Worm (Caenorhabditis elegans) whole organism, L3 larva: ENCODE data around the gene clic-1.

Experiments used
- R02D3.7 ChIP-seq: fragments of 150-350 bp; optimal IDR thresholded peaks from 2 replicates; lab custom pipeline; 2014; ENCODE audit warnings: missing biosample characterization, missing genetic modification characterization
- aly-2 ChIP-seq: fragments of 150-350 bp; optimal IDR thresholded peaks from 2 replicates; lab custom pipeline; 2014; ENCODE audit warnings: missing biosample characterization, missing genetic modification characterization
- ama-1 ChIP-seq: fragments of 150-350 bp; optimal IDR thresholded peaks from 2 replicates; lab custom pipeline; 2018
- ceh-28 ChIP-seq: fragments of 150-350 bp; optimal IDR thresholded peaks from 2 replicates; lab custom pipeline; 2014; ENCODE audit warnings: missing biosample characterization, missing genetic modification reagents, missing genetic modification characterization
- ceh-9 ChIP-seq: sonication (generic microtip); optimal IDR thresholded peaks from 2 replicates; lab custom pipeline; 2018; ENCODE audit warnings: missing biosample characterization, missing genetic modification characterization
- daf-12 ChIP-seq: fragments of 150-350 bp; optimal IDR thresholded peaks from 2 replicates; lab custom pipeline; 2014; ENCODE audit warnings: missing biosample characterization, missing genetic modification reagents, missing genetic modification characterization
- egl-27 ChIP-seq: sonication (generic microtip); optimal IDR thresholded peaks from 4 replicates; lab custom pipeline; 2017; ENCODE audit warnings: missing biosample characterization, missing genetic modification reagents, missing genetic modification characterization
- egl-5 ChIP-seq: fragments of 150-350 bp; optimal IDR thresholded peaks from 2 replicates; lab custom pipeline; 2017; ENCODE audit warnings: missing biosample characterization, missing genetic modification reagents, missing genetic modification characterization, inconsistent platforms
- elt-1 ChIP-seq: fragments of 150-350 bp; optimal IDR thresholded peaks from 2 replicates; lab custom pipeline; 2014; ENCODE audit warnings: missing biosample characterization, missing genetic modification characterization
- elt-2 ChIP-seq: sonication (generic microtip); optimal IDR thresholded peaks from 2 replicates; lab custom pipeline; 2016; ENCODE audit warnings: missing genetic modification reagents, mild to moderate bottlenecking, missing genetic modification characterization, missing compliant biosample characterization
- elt-3 ChIP-seq, 3 experiments: fragments of 150-350 bp in 1 of 3; sonication (generic microtip) in 2 of 3; optimal IDR thresholded peaks; 2 replicates in 2 of 3; 4 replicates in 1 of 3; lab custom pipeline; 2014 to 2017; ENCODE audit warnings: missing biosample characterization in 3 of 3, missing genetic modification characterization in 3 of 3
- fkh-10 ChIP-seq: sonication (generic microtip); optimal IDR thresholded peaks from 2 replicates; lab custom pipeline; 2017; ENCODE audit warnings: missing biosample characterization, missing genetic modification reagents, missing genetic modification characterization
- fkh-2 ChIP-seq: fragments of 150-350 bp; optimal IDR thresholded peaks from 2 replicates; lab custom pipeline; 2014; ENCODE audit warnings: missing biosample characterization, missing genetic modification reagents, missing genetic modification characterization
- fos-1 ChIP-seq: fragments of 150-350 bp; optimal IDR thresholded peaks from 2 replicates; lab custom pipeline; 2014; ENCODE audit warnings: missing biosample characterization, missing genetic modification characterization
- hmg-11 ChIP-seq: sonication (generic microtip); optimal IDR thresholded peaks from 2 replicates; lab custom pipeline; 2016; ENCODE audit warnings: missing genetic modification characterization, missing compliant biosample characterization
- jun-1 ChIP-seq: fragments of 150-350 bp; optimal IDR thresholded peaks from 2 replicates; lab custom pipeline; 2014; ENCODE audit warnings: missing biosample characterization, missing genetic modification reagents, missing genetic modification characterization
- lin-15B ChIP-seq: fragments of 150-350 bp; optimal IDR thresholded peaks from 2 replicates; lab custom pipeline; 2014; ENCODE audit warnings: missing biosample characterization, missing genetic modification characterization
- lin-39 ChIP-seq: fragments of 150-350 bp; optimal IDR thresholded peaks from 2 replicates; lab custom pipeline; 2018; ENCODE audit warnings: missing biosample characterization, missing genetic modification reagents, missing genetic modification characterization
- lsy-12 ChIP-seq: sonication (generic microtip); optimal IDR thresholded peaks from 2 replicates; lab custom pipeline; 2016; ENCODE audit warnings: mild to moderate bottlenecking, missing genetic modification characterization, missing compliant biosample characterization
- mdl-1 ChIP-seq: fragments of 150-350 bp; optimal IDR thresholded peaks from 2 replicates; lab custom pipeline; 2014; ENCODE audit warnings: missing biosample characterization, missing genetic modification characterization
- mml-1 ChIP-seq: fragments of 150-350 bp; sonication (generic microtip); optimal IDR thresholded peaks from 3 replicates; lab custom pipeline; 2014; ENCODE audit warnings: missing biosample characterization, missing genetic modification characterization
- nhr-25 ChIP-seq: sonication (generic microtip); optimal IDR thresholded peaks from 2 replicates; lab custom pipeline; 2017; ENCODE audit warnings: missing biosample characterization, missing genetic modification characterization
- nhr-43 ChIP-seq: sonication (generic microtip); optimal IDR thresholded peaks from 2 replicates; lab custom pipeline; 2016; ENCODE audit warnings: mild to moderate bottlenecking, missing genetic modification characterization, missing compliant biosample characterization; ENCODE audit not compliant: poor library complexity, severe bottlenecking
- nhr-76 ChIP-seq: fragments of 150-350 bp; sonication (generic microtip); optimal IDR thresholded peaks from 5 replicates; lab custom pipeline; 2014; ENCODE audit warnings: missing biosample characterization, missing genetic modification characterization
- nhr-77 ChIP-seq: fragments of 150-350 bp; optimal IDR thresholded peaks from 2 replicates; lab custom pipeline; 2014; ENCODE audit warnings: missing biosample characterization, missing genetic modification characterization
- pha-4 ChIP-seq: fragments of 150-350 bp; optimal IDR thresholded peaks from 2 replicates; lab custom pipeline; 2014; ENCODE audit warnings: missing biosample characterization, missing genetic modification reagents, missing genetic modification characterization
- pqm-1 ChIP-seq: fragments of 150-350 bp; optimal IDR thresholded peaks from 2 replicates; lab custom pipeline; 2017; ENCODE audit warnings: missing biosample characterization, missing genetic modification characterization, inconsistent platforms
- skn-1 ChIP-seq: fragments of 150-350 bp; optimal IDR thresholded peaks from 2 replicates; lab custom pipeline; 2014; ENCODE audit warnings: missing biosample characterization, missing genetic modification characterization
- snpc-4 ChIP-seq: fragments of 150-350 bp; optimal IDR thresholded peaks from 2 replicates; lab custom pipeline; 2014; ENCODE audit warnings: missing biosample characterization, missing genetic modification characterization
- unc-39 ChIP-seq: sonication (generic microtip); optimal IDR thresholded peaks from 4 replicates; lab custom pipeline; 2017; ENCODE audit warnings: missing biosample characterization, missing genetic modification characterization
- unc-62 ChIP-seq: fragments of 150-350 bp; sonication (generic microtip); optimal IDR thresholded peaks from 4 replicates; lab custom pipeline; 2014; ENCODE audit warnings: missing biosample characterization, missing genetic modification reagents, missing genetic modification characterization
- zag-1 ChIP-seq: fragments of 150-350 bp; optimal IDR thresholded peaks from 2 replicates; lab custom pipeline; 2014; ENCODE audit warnings: missing biosample characterization, missing genetic modification characterization
- ztf-4 ChIP-seq: fragments of 150-350 bp; optimal IDR thresholded peaks from 2 replicates; lab custom pipeline; 2014; ENCODE audit warnings: missing biosample characterization, missing genetic modification characterization

clic-1 gene

ce11 chrV:7747132-7747531 is 12.4 kb upstream of the clic-1 start:
- TF ChIP-seq nhr-25 (tag; lab: Kevin White, UChicago) = no peak
- no peak for TF ChIP-seq ceh-28
- no peak for TF ChIP-seq unc-62
- TF ChIP-seq elt-1 (tag; lab: Kevin White, UChicago) = no peak
- no peak for TF ChIP-seq mdl-1 (tag; lab: Kevin White, UChicago)
- no peak for TF ChIP-seq egl-5 (tag; lab: Kevin White, UChicago)
- TF ChIP-seq, all 47 proteins: peak for 0

DNA sequence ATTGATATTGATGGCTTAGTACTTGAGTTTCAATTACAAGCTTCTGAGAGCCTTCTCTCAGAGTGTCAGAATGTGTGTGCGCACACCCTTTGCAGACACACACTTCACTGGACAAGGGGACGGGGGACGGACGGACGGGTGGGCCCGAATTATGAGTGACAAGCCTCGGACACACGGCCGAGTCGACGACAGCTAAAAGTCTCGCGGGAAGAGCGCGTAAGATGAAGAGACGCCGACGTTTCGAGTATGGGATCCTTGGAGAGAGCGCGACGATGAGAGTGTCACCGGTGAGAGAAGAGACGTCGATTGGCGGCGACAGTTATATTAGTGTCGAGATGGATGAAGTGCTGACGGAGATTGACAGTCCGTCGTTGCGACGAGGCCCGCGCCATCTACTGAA is 11.2 kb upstream of the clic-1 start:
- TF ChIP-seq egl-5 (tag; lab: Kevin White, UChicago) = no peak
- TF ChIP-seq unc-62 = peak; percentile 63

ce11 chrV:7745386-7745785 is 10.7 kb upstream of the clic-1 start:
- TF ChIP-seq lin-39 (no peak), fkh-10 (no peak), snpc-4 (no peak), nhr-43 (tag; lab: Kevin White, UChicago) (no peak), fos-1 (no peak), aly-2 (no peak), ceh-9 (tag; lab: Kevin White, UChicago) (no peak), R02D3.7 (no peak), ama-1 (lab: Kevin White, UChicago) (no peak), zag-1 (tag; lab: Kevin White, UChicago) (no peak), unc-39 (tag; lab: Kevin White, UChicago) (no peak), skn-1 (no peak), fkh-2 (tag; lab: Kevin White, UChicago) (no peak), daf-12 (tag; lab: Kevin White, UChicago) (no peak), elt-1 (tag; lab: Kevin White, UChicago) (no peak), pqm-1 (tag; lab: Kevin White, UChicago) (no peak), egl-27 (tag; lab: Kevin White, UChicago) (no peak), mml-1 (tag; lab: Kevin White, UChicago) (no peak), nhr-77 (no peak), hmg-11 (no peak)

DNA sequence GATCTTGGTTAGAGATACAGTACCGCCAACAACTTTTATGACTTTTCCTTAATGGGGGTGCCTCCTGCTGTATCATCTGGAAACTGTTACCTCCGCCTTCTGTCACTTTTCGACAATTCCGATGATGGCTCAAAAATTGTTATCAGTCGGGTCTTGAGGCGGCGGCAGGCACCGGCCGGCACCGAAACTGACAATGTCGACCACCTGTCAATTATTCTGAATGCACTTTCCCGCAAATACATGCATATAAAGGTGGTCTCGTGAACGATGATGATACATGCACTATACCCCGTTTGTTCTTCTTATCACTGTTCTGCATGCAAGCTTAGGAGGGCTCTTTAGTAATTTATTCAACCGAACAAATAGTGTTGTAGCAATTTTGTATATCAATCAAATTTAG is 9.4 kb upstream of the clic-1 start:
- TF ChIP-seq elt-2 (tag; lab: Kevin White, UChicago) (peak; percentile 98), fkh-10 (no peak), mml-1 (tag; lab: Kevin White, UChicago) (no peak)
- TF ChIP-seq, all 47 proteins: peak for 1

ce11 chrV:7742485-7742959 is 7.8 kb upstream of the clic-1 start, which contains the start of gene fbxl-5:
fbxl-5 (plus strand) TSS chrV:7742909.
- TF ChIP-seq elt-1 (tag; lab: Kevin White, UChicago) (no peak), elt-3 (tag; optimal IDR thresholded peaks at IDR 0.05; lab: Kevin White, UChicago) (no peak), jun-1 (tag; lab: Kevin White, UChicago) (no peak), nhr-76 (tag; lab: Kevin White, UChicago) (no peak), daf-12 (tag; lab: Kevin White, UChicago) (no peak)

DNA sequence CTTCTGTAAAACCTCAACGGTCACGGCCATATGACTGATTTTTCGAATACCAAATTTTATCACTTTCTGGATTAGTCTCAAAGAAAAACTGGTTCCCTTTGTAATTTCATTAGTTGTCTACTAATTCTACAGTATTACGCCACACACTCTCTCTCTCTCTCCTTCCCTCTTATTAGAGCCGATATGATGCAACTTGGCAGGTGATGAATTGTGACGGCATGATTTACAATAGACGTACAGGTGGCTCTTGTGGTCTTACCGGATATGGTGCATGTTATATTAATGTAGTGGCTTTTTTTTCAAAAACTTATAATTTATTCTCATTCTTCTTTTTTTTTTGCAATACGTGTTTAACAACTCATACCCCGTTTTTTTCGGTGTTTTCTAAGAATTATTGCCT is 7.2 kb upstream of the clic-1 start:
- no peak for TF ChIP-seq nhr-25 (tag; lab: Kevin White, UChicago)
- TF ChIP-seq pha-4 = no peak
- TF ChIP-seq fkh-2 (tag; lab: Kevin White, UChicago) = no peak
- no peak for TF ChIP-seq ztf-4 (tag; lab: Kevin White, UChicago)
- TF ChIP-seq lsy-12 (tag; lab: Kevin White, UChicago) = no peak
- TF ChIP-seq lin-15B (tag; lab: Kevin White, UChicago) = no peak
